Worm (Caenorhabditis elegans): ENCODE measurements around the gene Y62E10A.19.

ce11 chrIV:13377716-13378115 lies 30.4 kb downstream of the Y62E10A.19 start, which contains the start of gene mau-8:
- TF ChIP-seq nhr-23 (tag; optimal IDR thresholded peaks at IDR 0.05): no peak
- TF ChIP-seq unc-62 (GFP tag; optimal IDR thresholded peaks at IDR 0.05): no peak
- TF ChIP-seq snpc-4 (tag; optimal IDR thresholded peaks at IDR 0.05): no peak
- no peak for TF ChIP-seq nhr-12 (tag; optimal IDR thresholded peaks at IDR 0.05)
- no peak for TF ChIP-seq skn-1 (tag; optimal IDR thresholded peaks at IDR 0.05)
- no peak for TF ChIP-seq lin-39 (tag; optimal IDR thresholded peaks at IDR 0.05)
- TF ChIP-seq zag-1 (tag; optimal IDR thresholded peaks at IDR 0.05): no peak
- TF ChIP-seq mdl-1 (tag; optimal IDR thresholded peaks at IDR 0.05): no peak
- TF ChIP-seq nhr-77 (tag; optimal IDR thresholded peaks at IDR 0.05): no peak
- no peak for TF ChIP-seq egl-27 (tag; optimal IDR thresholded peaks at IDR 0.05)
- TF ChIP-seq aly-2 (tag; optimal IDR thresholded peaks at IDR 0.05): no peak
- TF ChIP-seq ceh-82 (tag; optimal IDR thresholded peaks at IDR 0.05): no peak
- TF ChIP-seq nhr-25 (tag; optimal IDR thresholded peaks at IDR 0.05): no peak
- TF ChIP-seq nhr-237 (tag; optimal IDR thresholded peaks at IDR 0.05): no peak

Measured in whole organism, L2 larva.